Worm (Caenorhabditis elegans): Measurements from ENCODE around the gene gpx-5.
A peak's percentile ranks its signal among the peaks of the same experiment; 100 is the strongest.

Gene gpx-5

ce11 chrX:9553095-9553494 lies 31.4 kb upstream of the gpx-5 start:
- no peak for TF ChIP-seq odd-2 (tag; optimal IDR thresholded peaks at IDR 0.05)
- TF ChIP-seq T23F11.4 (GFP tag; optimal IDR thresholded peaks at IDR 0.05) = no peak
- TF ChIP-seq ceh-18 (tag; optimal IDR thresholded peaks at IDR 0.05) = no peak
- no peak for TF ChIP-seq hlh-6 (tag; optimal IDR thresholded peaks at IDR 0.05)
- no peak for TF ChIP-seq lin-11 (tag; optimal IDR thresholded peaks at IDR 0.05)
- TF ChIP-seq pqm-1 (tag; optimal IDR thresholded peaks at IDR 0.05) = no peak

- TF ChIP-seq ceh-2 (tag; optimal IDR thresholded peaks at IDR 0.05) = no peak
- TF ChIP-seq pha-2 (tag; optimal IDR thresholded peaks at IDR 0.05) = no peak
- no peak for TF ChIP-seq K02D7.2 (tag; optimal IDR thresholded peaks at IDR 0.05)
- TF ChIP-seq unc-86 (tag; optimal IDR thresholded peaks at IDR 0.05) = no peak
- TF ChIP-seq madf-2 (tag; optimal IDR thresholded peaks at IDR 0.05) = no peak
- TF ChIP-seq tbx-7 (tag; optimal IDR thresholded peaks at IDR 0.05) = no peak
- no peak for TF ChIP-seq hlh-13 (GFP tag; optimal IDR thresholded peaks at IDR 0.05)
- TF ChIP-seq ztf-16 (tag; optimal IDR thresholded peaks at IDR 0.05) = no peak
- no peak for TF ChIP-seq rnt-1 (tag; optimal IDR thresholded peaks at IDR 0.05)
- no peak for TF ChIP-seq ceh-9 (tag; optimal IDR thresholded peaks at IDR 0.05)
- TF ChIP-seq dve-1 (tag; optimal IDR thresholded peaks at IDR 0.05) = no peak
- no peak for TF ChIP-seq unc-42 (tag; optimal IDR thresholded peaks at IDR 0.05)
- TF ChIP-seq ceh-24 (tag; optimal IDR thresholded peaks at IDR 0.05) = no peak
Observed at ce11 chrX:9555238-9555637, 29.2 kb upstream of the gpx-5 start.

- TF ChIP-seq ceh-48 (tag; optimal IDR thresholded peaks at IDR 0.05) (no peak), pha-2 (tag; optimal IDR thresholded peaks at IDR 0.05) (no peak), mec-3 (tag; optimal IDR thresholded peaks at IDR 0.05; ENCODE audit: borderline replicate concordance) (no peak), hlh-15 (tag; optimal IDR thresholded peaks at IDR 0.05) (no peak), ztf-16 (tag; optimal IDR thresholded peaks at IDR 0.05) (no peak), pros-1 (tag; optimal IDR thresholded peaks at IDR 0.05) (no peak), hlh-8 (tag; optimal IDR thresholded peaks at IDR 0.05) (no peak), sdc-2 (tag; optimal IDR thresholded peaks at IDR 0.05) (no peak), sox-4 (tag; optimal IDR thresholded peaks at IDR 0.05) (no peak), nhr-232 (tag; optimal IDR thresholded peaks at IDR 0.05) (no peak), ref-2 (tag; optimal IDR thresholded peaks at IDR 0.05) (no peak), pqm-1 (tag; optimal IDR thresholded peaks at IDR 0.05) (no peak), odd-2 (tag; optimal IDR thresholded peaks at IDR 0.05) (no peak), T23F11.4 (GFP tag; optimal IDR thresholded peaks at IDR 0.05) (no peak), nfya-1 (tag; optimal IDR thresholded peaks at IDR 0.05) (no peak), pax-1 (tag; optimal IDR thresholded peaks at IDR 0.05) (no peak), lin-11 (tag; optimal IDR thresholded peaks at IDR 0.05) (no peak), K02D7.2 (tag; optimal IDR thresholded peaks at IDR 0.05) (no peak), C08G9.2 (tag; optimal IDR thresholded peaks at IDR 0.05) (no peak), ceh-24 (tag; optimal IDR thresholded peaks at IDR 0.05) (no peak)
Observed at ce11 chrX:9556038-9556437, 28.4 kb upstream of the gpx-5 start.

- TF ChIP-seq unc-86 (tag; optimal IDR thresholded peaks at IDR 0.05) (no peak), elt-2 (tag; optimal IDR thresholded peaks at IDR 0.05) (peak; percentile 35)
Observed at ce11 chrX:9560931-9561330, 23.5 kb upstream of the gpx-5 start.

- TF ChIP-seq pha-2 (tag; optimal IDR thresholded peaks at IDR 0.05) = no peak
- no peak for TF ChIP-seq unc-3 (GFP tag; conservative IDR thresholded peaks at IDR 0.05)
- no peak for TF ChIP-seq unc-3 (tag; optimal IDR thresholded peaks at IDR 0.05)
- no peak for TF ChIP-seq zip-5 (tag; optimal IDR thresholded peaks at IDR 0.05)
- no peak for TF ChIP-seq elt-2 (tag; optimal IDR thresholded peaks at IDR 0.05)
- TF ChIP-seq ama-1 (optimal IDR thresholded peaks at IDR 0.05) = no peak
- TF ChIP-seq ceh-6 (GFP tag; optimal IDR thresholded peaks at IDR 0.05) = no peak
Observed at ce11 chrX:9565881-9566280, 18.6 kb upstream of the gpx-5 start, which contains the start of gene moc-5. Gene moc-5 (minus strand): TSS chrX:9565981.

Data from whole organism, late embryonic.